Worm (Caenorhabditis elegans) whole organism, L1 larva: ENCODE measurements around the gene spig-8.

Source experiments
- C04F5.9 ChIP-seq: sonication (generic microtip); optimal IDR thresholded peaks from 2 replicates; lab custom pipeline; 2016; ENCODE audit warnings: missing genetic modification characterization, missing compliant biosample characterization
- C16A3.4 ChIP-seq: fragments of 150-350 bp; optimal IDR thresholded peaks from 2 replicates; lab custom pipeline; 2014; ENCODE audit warnings: missing biosample characterization, missing genetic modification characterization
- C34B4.2 ChIP-seq: sonication (generic microtip); optimal IDR thresholded peaks from 2 replicates; lab custom pipeline; 2017; ENCODE audit warnings: mild to moderate bottlenecking, missing genetic modification characterization, missing compliant biosample characterization
- F16B12.6 ChIP-seq: fragments of 150-350 bp; optimal IDR thresholded peaks from 2 replicates; lab custom pipeline; 2014; ENCODE audit warnings: missing biosample characterization, missing genetic modification characterization
- Y116A8C.19 ChIP-seq: sonication (generic microtip); optimal IDR thresholded peaks from 2 replicates; lab custom pipeline; 2016; ENCODE audit warnings: missing compliant biosample characterization, missing genetic modification characterization, borderline replicate concordance
- alr-1 ChIP-seq: fragments of 200-800 bp; sonication (Bioruptor generic); optimal IDR thresholded peaks from 2 replicates; lab custom pipeline; 2018; ENCODE audit warnings: borderline replicate concordance, mild to moderate bottlenecking, missing genetic modification characterization, missing compliant biosample characterization
- ama-1 ChIP-seq: fragments of 150-350 bp; optimal IDR thresholded peaks from 2 replicates; lab custom pipeline; 2014
- ceh-63 ChIP-seq: fragments of 200-800 bp; sonication (Bioruptor generic); optimal IDR thresholded peaks from 2 replicates; lab custom pipeline; 2018; ENCODE audit warnings: mild to moderate bottlenecking, missing genetic modification characterization, missing compliant biosample characterization
- ceh-8 ChIP-seq: fragments of 200-800 bp; sonication (Bioruptor generic); optimal IDR thresholded peaks from 2 replicates; lab custom pipeline; 2018; ENCODE audit warnings: mild to moderate bottlenecking, missing genetic modification characterization, moderate library complexity, missing compliant biosample characterization
- ceh-82 ChIP-seq, 3 experiments: fragments of 150-350 bp in 1 of 3; sonication (generic microtip) in 2 of 3; optimal IDR thresholded peaks; 2 replicates each; lab custom pipeline; 2014 to 2017; ENCODE audit warnings: missing biosample characterization in 3 of 3, missing genetic modification characterization in 3 of 3
- ceh-90 ChIP-seq: sonication (generic microtip); optimal IDR thresholded peaks from 2 replicates; lab custom pipeline; 2016; ENCODE audit warnings: missing genetic modification characterization, missing compliant biosample characterization
- ces-1 ChIP-seq: fragments of 150-350 bp; optimal IDR thresholded peaks from 2 replicates; lab custom pipeline; 2014; ENCODE audit warnings: missing biosample characterization, missing genetic modification reagents, missing genetic modification characterization
- dsc-1 ChIP-seq: sonication (generic microtip); optimal IDR thresholded peaks from 2 replicates; lab custom pipeline; 2016; ENCODE audit warnings: mild to moderate bottlenecking, missing genetic modification characterization, missing compliant biosample characterization
- egl-13 ChIP-seq: sonication (generic microtip); optimal IDR thresholded peaks from 2 replicates; lab custom pipeline; 2016; ENCODE audit warnings: missing genotype, missing genetic modification reagents, missing genetic modification characterization, missing compliant biosample characterization
- elt-2 ChIP-seq: sonication (generic microtip); optimal IDR thresholded peaks from 2 replicates; lab custom pipeline; 2016; ENCODE audit warnings: missing genetic modification characterization, mild to moderate bottlenecking, inconsistent platforms, missing compliant biosample characterization, missing genetic modification reagents
- ets-5 ChIP-seq: fragments of 200-800 bp; sonication (Bioruptor generic); IDR thresholded peaks from 2 replicates; pipeline ENCODE4 v1.3.6; 2022; ENCODE audit warnings: missing genetic modification characterization, missing compliant biosample characterization
- fkh-10 ChIP-seq: sonication (generic microtip); optimal IDR thresholded peaks from 2 replicates; lab custom pipeline; 2017; ENCODE audit warnings: missing biosample characterization, missing genetic modification reagents, missing genetic modification characterization
- fkh-4 ChIP-seq: sonication (generic microtip); optimal IDR thresholded peaks from 2 replicates; lab custom pipeline; 2016; ENCODE audit warnings: missing compliant biosample characterization, missing genetic modification characterization, borderline replicate concordance
- fkh-8 ChIP-seq: sonication (generic microtip); optimal IDR thresholded peaks from 2 replicates; lab custom pipeline; 2016; ENCODE audit warnings: mild to moderate bottlenecking, missing genetic modification characterization, missing compliant biosample characterization
- fos-1 ChIP-seq: fragments of 150-350 bp; optimal IDR thresholded peaks from 2 replicates; lab custom pipeline; 2014; ENCODE audit warnings: missing biosample characterization, missing genetic modification characterization
- grh-1 ChIP-seq: fragments of 200-800 bp; sonication (Bioruptor generic); IDR thresholded peaks from 2 replicates; pipeline ENCODE4 v1.3.6; 2022; ENCODE audit warnings: missing genetic modification reagents, missing genetic modification characterization, missing compliant biosample characterization
- hlh-17 ChIP-seq: fragments of 200-800 bp; sonication (Bioruptor generic); optimal IDR thresholded peaks from 2 replicates; lab custom pipeline; 2018; ENCODE audit warnings: missing genetic modification characterization, mild to moderate bottlenecking, missing compliant biosample characterization, moderate library complexity, borderline replicate concordance
- hlh-4 ChIP-seq: sonication (generic microtip); optimal IDR thresholded peaks from 2 replicates; lab custom pipeline; 2016; ENCODE audit warnings: mild to moderate bottlenecking, missing genetic modification characterization, missing compliant biosample characterization
- hpl-2 ChIP-seq: fragments of 150-350 bp; optimal IDR thresholded peaks from 2 replicates; lab custom pipeline; 2014; ENCODE audit warnings: missing biosample characterization, missing genetic modification reagents, missing genetic modification characterization
- jun-1 ChIP-seq: fragments of 150-350 bp; optimal IDR thresholded peaks from 2 replicates; lab custom pipeline; 2014; ENCODE audit warnings: missing biosample characterization, missing genetic modification reagents, missing genetic modification characterization
- lin-35 ChIP-seq, 2 experiments: fragments of 150-350 bp; optimal IDR thresholded peaks; 2 replicates each; lab custom pipeline; 2014; ENCODE audit warnings: missing biosample characterization in 2 of 2, missing genetic modification characterization in 2 of 2, missing genetic modification reagents in 2 of 2
- lsy-2 ChIP-seq, 2 experiments: fragments of 150-350 bp; optimal IDR thresholded peaks; 2 replicates each; lab custom pipeline; 2014; ENCODE audit warnings: missing biosample characterization in 2 of 2, missing genetic modification characterization in 2 of 2
- mep-1 ChIP-seq: fragments of 150-350 bp; optimal IDR thresholded peaks from 2 replicates; lab custom pipeline; 2014; ENCODE audit warnings: missing biosample characterization, missing genetic modification characterization
- nhr-11 ChIP-seq: fragments of 150-350 bp; optimal IDR thresholded peaks from 2 replicates; lab custom pipeline; 2014; ENCODE audit warnings: missing biosample characterization, missing genetic modification characterization
- nhr-12 ChIP-seq: sonication (generic microtip); optimal IDR thresholded peaks from 2 replicates; lab custom pipeline; 2017; ENCODE audit warnings: missing biosample characterization, missing genetic modification characterization
- nhr-19 ChIP-seq: fragments of 200-800 bp; sonication (Bioruptor generic); conservative IDR thresholded peaks from 2 replicates; pipeline ENCODE4 v1.3.6; 2022; ENCODE audit warnings: missing genetic modification characterization, missing compliant biosample characterization
- nhr-20 ChIP-seq: sonication (generic microtip); optimal IDR thresholded peaks from 2 replicates; lab custom pipeline; 2016; ENCODE audit warnings: mild to moderate bottlenecking, missing genetic modification characterization, missing compliant biosample characterization
- nhr-237 ChIP-seq: fragments of 150-350 bp; optimal IDR thresholded peaks from 2 replicates; lab custom pipeline; 2014; ENCODE audit warnings: missing biosample characterization, missing genetic modification characterization
- nhr-77 ChIP-seq: fragments of 150-350 bp; optimal IDR thresholded peaks from 2 replicates; lab custom pipeline; 2014; ENCODE audit warnings: missing biosample characterization, missing genetic modification characterization
- nhr-84 ChIP-seq: sonication (generic microtip); optimal IDR thresholded peaks from 2 replicates; lab custom pipeline; 2017; ENCODE audit warnings: missing biosample characterization, missing genetic modification characterization
- nhr-85 ChIP-seq: sonication (generic microtip); peaks from one replicate; lab custom pipeline; 2016; ENCODE audit warnings: missing genetic modification characterization, inconsistent platforms, missing compliant biosample characterization
- pag-3 ChIP-seq: sonication (generic microtip); optimal IDR thresholded peaks from 2 replicates; lab custom pipeline; 2017; ENCODE audit warnings: missing genetic modification characterization, mild to moderate bottlenecking, missing compliant biosample characterization, antibody characterized with exemption, borderline replicate concordance; ENCODE audit not compliant: insufficient read depth
- pax-3 ChIP-seq: fragments of 200-800 bp; sonication (Bioruptor generic); optimal IDR thresholded peaks from 2 replicates; lab custom pipeline; 2018; ENCODE audit warnings: mild to moderate bottlenecking, missing genetic modification characterization, moderate library complexity, missing compliant biosample characterization
- skn-1 ChIP-seq: fragments of 150-350 bp; optimal IDR thresholded peaks from 2 replicates; lab custom pipeline; 2014; ENCODE audit warnings: missing biosample characterization, missing genetic modification characterization
- sptf-1 ChIP-seq: fragments of 150-350 bp; optimal IDR thresholded peaks from 2 replicates; lab custom pipeline; 2014; ENCODE audit warnings: missing biosample characterization, missing genetic modification characterization
- swsn-7 ChIP-seq: sonication (generic microtip); optimal IDR thresholded peaks from 2 replicates; lab custom pipeline; 2016; ENCODE audit warnings: missing genetic modification characterization, missing compliant biosample characterization
- unc-98 ChIP-seq: fragments of 200-800 bp; sonication (Bioruptor generic); IDR thresholded peaks from 2 replicates; pipeline ENCODE4 v1.3.6; 2022; ENCODE audit warnings: missing genetic modification characterization, missing compliant biosample characterization
- vab-15 ChIP-seq: sonication (generic microtip); optimal IDR thresholded peaks from 2 replicates; lab custom pipeline; 2017; ENCODE audit warnings: missing genotype, mild to moderate bottlenecking, missing genetic modification characterization, missing compliant biosample characterization
- xbp-1 ChIP-seq: sonication (generic microtip); optimal IDR thresholded peaks from 2 replicates; lab custom pipeline; 2016; ENCODE audit warnings: missing genetic modification characterization, missing compliant biosample characterization
- ztf-11 ChIP-seq, 2 experiments: sonication (generic microtip); optimal IDR thresholded peaks; 2 replicates each; lab custom pipeline; 2016 to 2017; ENCODE audit warnings: missing genetic modification characterization in 2 of 2, missing biosample characterization in 1 of 2, missing compliant biosample characterization in 1 of 2

The spig-8 gene

ce11 chrV:7093720-7094401 lies 39.2 kb downstream of the spig-8 start, which contains the start of gene nhr-135 (continued):
- TF ChIP-seq elt-2 (peak; percentile 81), nhr-19 (GFP tag; lab: Robert Waterston, UW) (peak; percentile 25), fkh-4 (tag; lab: Kevin White, UChicago) (no peak), hlh-4 (tag; lab: Kevin White, UChicago) (no peak), C34B4.2 (tag; lab: Kevin White, UChicago) (no peak), ceh-8 (GFP tag; lab: Kevin White, UChicago) (no peak), dsc-1 (no peak), C16A3.4 (peak; percentile 6), nhr-84 (no peak), ztf-11 (tag; optimal IDR thresholded peaks at IDR 0.05; lab: Kevin White, UChicago) (no peak), F16B12.6 (no peak), fkh-8 (tag; lab: Kevin White, UChicago) (no peak), nhr-12 (no peak), ces-1 (GFP tag; lab: Kevin White, UChicago) (no peak), alr-1 (tag; lab: Kevin White, UChicago) (no peak), ceh-82 (tag; optimal IDR thresholded peaks at IDR 0.05; lab: Kevin White, UChicago) (no peak), hpl-2 (no peak), nhr-11 (tag; lab: Kevin White, UChicago) (no peak), C04F5.9 (tag; lab: Kevin White, UChicago) (no peak), egl-13 (tag; lab: Kevin White, UChicago) (no peak), ceh-90 (tag; lab: Kevin White, UChicago) (no peak), grh-1 (GFP tag; lab: Robert Waterston, UW) (no peak), skn-1 (tag; lab: Kevin White, UChicago) (no peak), ama-1 (lab: Kevin White, UChicago) (no peak), mep-1 (tag; lab: Kevin White, UChicago) (peak; percentile 58), swsn-7 (no peak), sptf-1 (tag; lab: Kevin White, UChicago) (no peak), unc-98 (no peak), nhr-20 (tag; lab: Kevin White, UChicago) (peak; percentile 93), nhr-77 (tag; lab: Kevin White, UChicago) (peak; percentile 43), vab-15 (tag; lab: Kevin White, UChicago) (no peak), fos-1 (tag; lab: Kevin White, UChicago) (no peak), pag-3 (no peak), lin-35 (GFP tag; optimal IDR thresholded peaks at IDR 0.05; lab: Kevin White, UChicago) (peak in 1 of 2 experiments; percentile 77), ceh-63 (GFP tag; lab: Kevin White, UChicago) (no peak), xbp-1 (tag; lab: Kevin White, UChicago) (no peak), fkh-10 (GFP tag; lab: Kevin White, UChicago) (no peak), ets-5 (no peak), pax-3 (tag; lab: Kevin White, UChicago) (no peak), jun-1 (no peak), lsy-2 (tag; optimal IDR thresholded peaks at IDR 0.05; lab: Kevin White, UChicago) (peak in 1 of 2 experiments; percentile 50), nhr-237 (tag; lab: Kevin White, UChicago) (no peak), hlh-17 (GFP tag; lab: Kevin White, UChicago) (no peak), Y116A8C.19 (tag; lab: Kevin White, UChicago) (no peak), nhr-85 (tag; lab: Kevin White, UChicago) (peak; percentile 57)
- TF ChIP-seq, all 84 proteins: peak for 21
